Worm (Caenorhabditis elegans) whole organism, L4 larva: ENCODE data around the gene F35D2.3.

Experiments used
- F26F4.8 ChIP-seq: fragments of 200-800 bp; sonication (Bioruptor generic); conservative IDR thresholded peaks from 2 replicates; pipeline ENCODE4 v1.3.6; 2022; ENCODE audit warnings: missing genetic modification characterization, missing compliant biosample characterization
- Y5F2A.4 ChIP-seq: fragments of 200-800 bp; sonication (Bioruptor generic); optimal IDR thresholded peaks from 2 replicates; lab custom pipeline; 2018; ENCODE audit warnings: mild to moderate bottlenecking, missing genetic modification characterization, missing compliant biosample characterization
- aha-1 ChIP-seq: fragments of 150-350 bp; peaks from one replicate; lab custom pipeline; 2014; ENCODE audit warnings: missing biosample characterization, missing genetic modification characterization
- daf-16 ChIP-seq, 3 experiments: sonication (generic microtip); optimal IDR thresholded peaks; 2 replicates each; lab custom pipeline; 2016 to 2017; ENCODE audit warnings: missing genetic modification characterization in 3 of 3, missing genetic modification reagents in 3 of 3, mild to moderate bottlenecking in 2 of 3, missing compliant biosample characterization in 2 of 3, missing biosample characterization in 1 of 3, moderate library complexity in 1 of 3
- daf-19 ChIP-seq: fragments of 200-800 bp; sonication (Bioruptor generic); conservative IDR thresholded peaks from 2 replicates; pipeline ENCODE4 v1.3.6; 2022; ENCODE audit warnings: missing genetic modification characterization, missing compliant biosample characterization
- dmd-6 ChIP-seq: fragments of 200-800 bp; sonication (Bioruptor generic); IDR thresholded peaks from 2 replicates; pipeline ENCODE4 v1.3.6; 2022; ENCODE audit warnings: missing genetic modification reagents, missing genetic modification characterization, missing compliant biosample characterization
- duxl-1 ChIP-seq: sonication (generic microtip); optimal IDR thresholded peaks from 2 replicates; lab custom pipeline; 2016; ENCODE audit warnings: mild to moderate bottlenecking, missing genetic modification characterization, moderate library complexity, missing compliant biosample characterization; ENCODE audit not compliant: poor library complexity
- dve-1 ChIP-seq: sonication (generic microtip); optimal IDR thresholded peaks from 2 replicates; lab custom pipeline; 2017; ENCODE audit warnings: antibody characterized with exemption, mild to moderate bottlenecking, missing genetic modification characterization, missing compliant biosample characterization; ENCODE audit not compliant: insufficient read depth
- egl-43 ChIP-seq: fragments of 200-800 bp; sonication (Bioruptor generic); IDR thresholded peaks from 2 replicates; pipeline ENCODE4 v1.3.6; 2022; ENCODE audit warnings: missing genetic modification reagents, missing genetic modification characterization, missing compliant biosample characterization
- hlh-11 ChIP-seq: fragments of 200-800 bp; sonication (Bioruptor generic); optimal IDR thresholded peaks from 2 replicates; lab custom pipeline; 2018; ENCODE audit warnings: mild to moderate bottlenecking, missing genetic modification characterization, missing compliant biosample characterization
- hlh-30 ChIP-seq: sonication (generic microtip); optimal IDR thresholded peaks from 2 replicates; lab custom pipeline; 2017; ENCODE audit warnings: antibody characterized with exemption, mild to moderate bottlenecking, missing genetic modification characterization, missing compliant biosample characterization; ENCODE audit not compliant: insufficient read depth
- jun-1 ChIP-seq: fragments of 150-350 bp; optimal IDR thresholded peaks from 2 replicates; lab custom pipeline; 2014; ENCODE audit warnings: missing biosample characterization, missing genetic modification reagents, missing genetic modification characterization
- lin-13 ChIP-seq: fragments of 150-350 bp; optimal IDR thresholded peaks from 2 replicates; lab custom pipeline; 2014; ENCODE audit warnings: missing biosample characterization, missing genetic modification reagents, missing genetic modification characterization
- lin-15B ChIP-seq: fragments of 150-350 bp; sonication (generic microtip); optimal IDR thresholded peaks from 3 replicates; lab custom pipeline; 2014; ENCODE audit warnings: missing biosample characterization, missing genetic modification characterization
- lin-29 ChIP-seq: fragments of 200-800 bp; sonication (Bioruptor generic); IDR thresholded peaks from 2 replicates; pipeline ENCODE4 v1.3.6; 2022; ENCODE audit warnings: missing genetic modification reagents, missing genetic modification characterization, missing compliant biosample characterization
- lin-38 ChIP-seq: fragments of 200-800 bp; sonication (Bioruptor generic); IDR thresholded peaks from 2 replicates; pipeline ENCODE4 v1.3.6; 2022; ENCODE audit warnings: missing genetic modification reagents, missing genetic modification characterization, missing compliant biosample characterization
- lir-3 ChIP-seq: sonication (generic microtip); optimal IDR thresholded peaks from 2 replicates; lab custom pipeline; 2016; ENCODE audit warnings: mild to moderate bottlenecking, missing genetic modification characterization, missing compliant biosample characterization
- lsy-2 ChIP-seq, 2 experiments: fragments of 150-350 bp in 1 of 2; sonication (generic microtip) in 1 of 2; optimal IDR thresholded peaks; 2 replicates each; lab custom pipeline; 2014 to 2017; ENCODE audit warnings: missing biosample characterization in 2 of 2, missing genetic modification characterization in 2 of 2
- madf-9 ChIP-seq: fragments of 200-800 bp; sonication (Bioruptor generic); conservative IDR thresholded peaks from 2 replicates; pipeline ENCODE4 v1.3.6; 2022; ENCODE audit warnings: missing genetic modification reagents, missing genetic modification characterization, missing compliant biosample characterization
- mdt-29 ChIP-seq: fragments of 200-800 bp; sonication (Bioruptor generic); IDR thresholded peaks from 2 replicates; pipeline ENCODE4 v1.3.6; 2022; ENCODE audit warnings: missing genetic modification reagents, missing genetic modification characterization, missing compliant biosample characterization
- mep-1 ChIP-seq: fragments of 150-350 bp; sonication (generic microtip); optimal IDR thresholded peaks from 3 replicates; lab custom pipeline; 2014; ENCODE audit warnings: missing biosample characterization, missing genetic modification characterization
- mxl-3 ChIP-seq: fragments of 200-800 bp; sonication (Bioruptor generic); optimal IDR thresholded peaks from 2 replicates; lab custom pipeline; 2018; ENCODE audit warnings: mild to moderate bottlenecking, missing genetic modification characterization, missing compliant biosample characterization
- nhr-25 ChIP-seq: sonication (generic microtip); optimal IDR thresholded peaks from 2 replicates; lab custom pipeline; 2017; ENCODE audit warnings: missing genetic modification characterization, mild to moderate bottlenecking, missing compliant biosample characterization, antibody characterized with exemption, moderate library complexity, borderline replicate concordance; ENCODE audit not compliant: insufficient read depth
- nhr-28 ChIP-seq: fragments of 150-350 bp; optimal IDR thresholded peaks from 2 replicates; lab custom pipeline; 2014; ENCODE audit warnings: missing biosample characterization, missing genetic modification characterization
- nhr-48 ChIP-seq: sonication (generic microtip); optimal IDR thresholded peaks from 2 replicates; lab custom pipeline; 2016; ENCODE audit warnings: mild to moderate bottlenecking, missing genetic modification characterization, missing compliant biosample characterization
- nhr-6 ChIP-seq: fragments of 150-350 bp; optimal IDR thresholded peaks from 2 replicates; lab custom pipeline; 2014; ENCODE audit warnings: missing biosample characterization, missing genetic modification characterization
- pqm-1 ChIP-seq: sonication (generic microtip); optimal IDR thresholded peaks from 2 replicates; lab custom pipeline; 2017; ENCODE audit warnings: missing biosample characterization, missing genetic modification characterization
- sdz-12 ChIP-seq: fragments of 200-800 bp; sonication (Bioruptor generic); optimal IDR thresholded peaks from 2 replicates; lab custom pipeline; 2018; ENCODE audit warnings: mild to moderate bottlenecking, missing genetic modification characterization, missing compliant biosample characterization
- spr-1 ChIP-seq: sonication (generic microtip); optimal IDR thresholded peaks from 2 replicates; lab custom pipeline; 2016; ENCODE audit warnings: mild to moderate bottlenecking, missing genetic modification characterization, missing compliant biosample characterization
- tra-1 ChIP-seq: fragments of 200-800 bp; sonication (Bioruptor generic); IDR thresholded peaks from 2 replicates; pipeline ENCODE4 v1.3.6; 2022; ENCODE audit warnings: missing genetic modification reagents, missing genetic modification characterization, missing compliant biosample characterization
- unc-130 ChIP-seq: sonication (generic microtip); optimal IDR thresholded peaks from 2 replicates; lab custom pipeline; 2016; ENCODE audit warnings: missing genetic modification reagents, missing genetic modification characterization, missing compliant biosample characterization
- vab-7 ChIP-seq: fragments of 200-800 bp; sonication (Bioruptor generic); IDR thresholded peaks from 2 replicates; pipeline ENCODE4 v1.3.6; 2022; ENCODE audit warnings: missing genetic modification reagents, missing genetic modification characterization, missing compliant biosample characterization
- zfp-2 ChIP-seq: sonication (generic microtip); optimal IDR thresholded peaks from 2 replicates; lab custom pipeline; 2016; ENCODE audit warnings: mild to moderate bottlenecking, missing genetic modification characterization, missing compliant biosample characterization
- zfp-3 ChIP-seq: fragments of 200-800 bp; sonication (Bioruptor generic); conservative IDR thresholded peaks from 2 replicates; pipeline ENCODE4 v1.3.6; 2022; ENCODE audit warnings: missing genetic modification reagents, missing genetic modification characterization, missing compliant biosample characterization

F35D2.3 gene

DNA sequence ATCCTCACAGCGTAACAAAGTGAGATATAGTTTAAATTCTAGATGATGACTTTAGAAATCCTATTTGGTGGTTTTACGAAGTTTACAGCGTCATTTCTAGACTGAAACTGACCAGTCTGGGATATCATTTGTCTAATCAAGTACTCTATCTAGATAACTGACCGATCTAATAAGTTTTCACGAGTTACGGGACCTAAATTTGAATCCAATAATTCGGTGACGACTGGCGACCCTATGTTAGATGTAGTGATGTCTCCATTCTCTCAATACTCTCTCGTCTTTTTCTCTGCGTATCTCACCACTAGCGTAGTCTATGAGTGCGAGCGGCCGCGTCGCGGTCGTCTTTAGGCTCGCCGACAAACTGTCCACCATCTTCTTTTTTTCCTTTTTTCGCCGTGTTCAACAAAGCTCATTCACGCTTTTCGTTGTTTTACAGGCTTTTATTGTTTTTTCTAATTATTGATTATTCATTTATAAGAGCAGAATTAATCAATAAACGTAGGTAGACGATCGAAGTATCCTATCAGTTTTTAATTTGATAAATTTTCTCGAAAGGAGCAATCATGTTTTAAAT is 45.0 kb downstream of the F35D2.3 start (continued):
- TF ChIP-seq spr-1 (no peak), mdt-29 (GFP tag; lab: Robert Waterston, UW) (no peak), madf-9 (GFP tag; lab: Robert Waterston, UW) (no peak), nhr-48 (tag; lab: Kevin White, UChicago) (no peak), F26F4.8 (GFP tag; lab: Robert Waterston, UW) (no peak), Y5F2A.4 (no peak), mep-1 (tag; lab: Kevin White, UChicago) (peak; percentile 44), lin-29 (GFP tag; lab: Robert Waterston, UW) (no peak), vab-7 (GFP tag; lab: Robert Waterston, UW) (no peak), unc-130 (GFP tag; lab: Kevin White, UChicago) (no peak), mxl-3 (no peak), egl-43 (GFP tag; lab: Robert Waterston, UW) (no peak), lin-15B (no peak), lin-38 (GFP tag; lab: Robert Waterston, UW) (peak; percentile 35; the same call in 1 of the 2 replicates), nhr-6 (tag; lab: Kevin White, UChicago) (no peak), daf-16 (GFP tag; optimal IDR thresholded peaks at IDR 0.05; lab: Kevin White, UChicago) (no peak), daf-16 (tag; optimal IDR thresholded peaks at IDR 0.05; lab: Kevin White, UChicago) (peak; percentile 19), zfp-3 (no peak), daf-19 (GFP tag; lab: Robert Waterston, UW) (no peak), sdz-12 (no peak), duxl-1 (no peak), nhr-25 (tag; lab: Kevin White, UChicago) (no peak), dmd-6 (GFP tag; lab: Robert Waterston, UW) (no peak), hlh-11 (tag; lab: Kevin White, UChicago) (peak; percentile 12), dve-1 (tag; lab: Kevin White, UChicago) (peak; percentile 46), hlh-30 (tag; lab: Kevin White, UChicago) (no peak)
- TF ChIP-seq, all 104 proteins: peak for 9

- TF ChIP-seq zfp-2 (no peak), lin-29 (GFP tag; lab: Robert Waterston, UW) (no peak), lsy-2 (tag; optimal IDR thresholded peaks at IDR 0.05; lab: Kevin White, UChicago) (peak in 1 of 2 experiments; percentile 6), jun-1 (tag; lab: Kevin White, UChicago) (no peak), lin-13 (no peak), lir-3 (tag; lab: Kevin White, UChicago) (no peak)
Measured at ce11 chrII:7616141-7616540, 45.7 kb downstream of the F35D2.3 start, which contains the start of gene cdc-42. TSS of gene cdc-42 (plus strand) at chrII:7616452.

DNA sequence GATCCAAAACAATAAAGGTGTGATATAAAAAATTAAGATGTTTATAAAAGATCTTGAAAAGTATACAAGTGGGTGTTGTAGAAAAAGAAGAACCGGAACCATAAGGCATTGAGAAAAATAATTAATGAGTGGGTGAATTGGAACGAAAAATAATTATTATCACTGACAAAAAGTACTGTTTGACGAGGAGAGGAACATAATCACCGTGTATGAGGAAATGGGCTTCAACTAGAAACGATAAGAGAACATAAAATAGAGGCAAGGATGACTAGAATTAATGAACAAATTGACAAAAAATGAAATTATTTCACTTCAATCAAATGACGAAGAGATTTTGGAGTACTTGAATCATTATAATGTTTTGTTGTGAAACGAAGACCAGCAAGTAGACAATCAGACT is 47.8 kb downstream of the F35D2.3 start:
- peak; percentile 92 for TF ChIP-seq pqm-1 (tag; lab: Kevin White, UChicago)
- no peak for TF ChIP-seq daf-16 (GFP tag; optimal IDR thresholded peaks at IDR 0.05; lab: Kevin White, UChicago)
- peak; percentile 18 for TF ChIP-seq daf-16 (tag; optimal IDR thresholded peaks at IDR 0.05; lab: Kevin White, UChicago)
- no peak for TF ChIP-seq jun-1 (tag; lab: Kevin White, UChicago)
- TF ChIP-seq dmd-6 (GFP tag; lab: Robert Waterston, UW), result 0 out of 2 replicates have a peak, but pooled peaks have one; percentile 19
- TF ChIP-seq aha-1 (tag; lab: Kevin White, UChicago), result peak; percentile 63
- TF ChIP-seq nhr-28 (tag; lab: Kevin White, UChicago), result peak; percentile 72
- TF ChIP-seq tra-1, result no peak
- TF ChIP-seq mep-1 (tag; lab: Kevin White, UChicago), result peak; percentile 11
- TF ChIP-seq lsy-2 (tag; optimal IDR thresholded peaks at IDR 0.05; lab: Kevin White, UChicago), result peak; percentile 4 to 23
